Fruit fly (Drosophila melanogaster): ENCODE results near the gene sina.
A peak's percentile ranks its signal among the peaks of the same experiment; 100 is the strongest.

Gene sina

DNA sequence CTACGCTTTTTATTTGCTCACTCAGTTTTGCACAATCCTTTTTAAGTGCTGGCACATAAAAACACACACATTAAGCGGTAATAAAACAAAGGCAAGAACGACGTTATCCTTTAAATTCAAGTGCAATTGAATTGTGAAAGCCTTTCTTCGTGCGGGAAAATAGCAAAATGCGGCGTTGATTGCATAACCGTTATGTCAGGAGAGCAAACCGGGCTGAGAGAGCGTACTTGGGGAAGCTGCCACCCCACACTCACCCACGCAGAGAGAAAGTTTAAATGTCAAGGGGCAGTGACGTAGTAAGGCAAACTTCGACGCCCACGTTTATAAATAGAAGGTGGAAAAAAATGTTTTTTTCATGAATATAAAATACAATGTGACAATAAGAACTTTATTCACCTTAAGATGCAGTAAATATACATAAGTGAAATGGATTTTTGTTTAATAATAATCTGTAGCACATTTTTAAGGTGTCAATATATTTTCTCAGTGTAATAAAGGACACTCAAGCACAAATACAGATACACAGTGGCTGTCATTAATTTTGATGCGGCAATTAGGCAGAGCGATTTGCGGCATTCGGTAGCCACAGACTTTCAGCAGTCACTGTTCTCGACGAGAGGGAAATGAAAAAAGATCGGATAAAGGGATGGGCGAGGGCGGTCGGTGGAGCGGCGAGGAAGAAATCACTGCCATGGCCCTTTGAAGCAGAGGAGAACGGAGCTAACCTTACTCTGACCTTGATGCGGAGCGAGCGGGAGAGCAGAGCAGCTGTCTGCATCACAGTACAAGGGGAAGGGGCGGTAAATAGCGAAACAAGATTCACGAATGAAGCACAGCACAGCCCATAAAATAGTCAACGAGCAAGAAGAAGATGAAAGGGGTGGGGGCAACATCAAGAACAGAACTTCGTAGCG lies 47.5 kb upstream of the sina start (continued):
- TF ChIP-seq oc (tag; optimal IDR thresholded peaks at IDR 0.05) (no peak), CG7786 (GFP tag; optimal IDR thresholded peaks at IDR 0.05) (peak; percentile 37), run (tag; optimal IDR thresholded peaks at IDR 0.05) (no peak), ci (GFP tag; IDR thresholded peaks at IDR 0.05) (no peak), Med (GFP tag) (peak; percentile 72), CG12391 (tag; optimal IDR thresholded peaks at IDR 0.05) (peak; percentile 52), Dip2 (GFP tag; IDR thresholded peaks at IDR 0.05) (no peak), chn (GFP tag; optimal IDR thresholded peaks at IDR 0.05) (peak; percentile 37), Trl (optimal IDR thresholded peaks at IDR 0.05) (peak; percentile 33 to 44), Trl (GFP tag; optimal IDR thresholded peaks at IDR 0.05) (no peak), CG12155 (GFP tag; optimal IDR thresholded peaks at IDR 0.05) (no peak), MESR4 (GFP tag; optimal IDR thresholded peaks at IDR 0.05) (no peak), Mes4 (GFP tag; optimal IDR thresholded peaks at IDR 0.05) (peak; percentile 14), CG10979 (tag; optimal IDR thresholded peaks at IDR 0.05) (peak; percentile 60), Dek (tag; optimal IDR thresholded peaks at IDR 0.05) (peak; percentile 46), TFAM (GFP tag; optimal IDR thresholded peaks at IDR 0.05) (no peak), CG11398 (GFP tag; optimal IDR thresholded peaks at IDR 0.05) (no peak), CG2202 (tag; optimal IDR thresholded peaks at IDR 0.05) (peak; percentile 44), Pdp1 (GFP tag; optimal IDR thresholded peaks at IDR 0.05) (peak; percentile 41 to 94), pb (GFP tag; optimal IDR thresholded peaks at IDR 0.05) (peak; percentile 1), crp (GFP tag; optimal IDR thresholded peaks at IDR 0.05) (no peak), sd (tag; optimal IDR thresholded peaks at IDR 0.05) (no peak), rib (GFP tag; IDR thresholded peaks at IDR 0.05) (no peak; the same call in 1 of the 2 replicates), p53 (GFP tag; optimal IDR thresholded peaks at IDR 0.05) (no peak), CG2889 (GFP tag; IDR thresholded peaks at IDR 0.05) (no peak), gt (GFP tag; IDR thresholded peaks at IDR 0.05) (no peak), knrl (GFP tag; IDR thresholded peaks at IDR 0.05; ENCODE audit: partially characterized antibody) (no peak), wor (GFP tag; IDR thresholded peaks at IDR 0.05) (no peak), CG8359 (GFP tag; optimal IDR thresholded peaks at IDR 0.05; ENCODE audit: borderline replicate concordance) (no peak), ase (GFP tag; IDR thresholded peaks at IDR 0.05) (no peak), Jarid2 (GFP tag; optimal IDR thresholded peaks at IDR 0.05) (no peak), CG4854 (GFP tag; optimal IDR thresholded peaks at IDR 0.05) (no peak), BtbVII (GFP tag; optimal IDR thresholded peaks at IDR 0.05) (peak; percentile 54), hbn (GFP tag; IDR thresholded peaks at IDR 0.05; ENCODE audit: partially characterized antibody) (no peak), CG16779 (GFP tag; IDR thresholded peaks at IDR 0.05) (peak; percentile 39; the same call in 1 of the 2 replicates), CG4730 (GFP tag; IDR thresholded peaks at IDR 0.05) (no peak), grau (tag; optimal IDR thresholded peaks at IDR 0.05) (peak; percentile 66), HmgD (GFP tag; optimal IDR thresholded peaks at IDR 0.05) (no peak), Stat92E (GFP tag; optimal IDR thresholded peaks at IDR 0.05) (no peak), stc (GFP tag; IDR thresholded peaks at IDR 0.05) (peak; percentile 55), CG10543 (GFP tag; optimal IDR thresholded peaks at IDR 0.05) (no peak), CG2678 (tag; optimal IDR thresholded peaks at IDR 0.05) (peak; percentile 73), seq (GFP tag; IDR thresholded peaks at IDR 0.05) (no peak; the same call in 1 of the 2 replicates), chinmo (GFP tag; IDR thresholded peaks at IDR 0.05; ENCODE audit: partially characterized antibody) (peak; percentile 90; the same call in 3 of the 4 replicates), zen2 (GFP tag; IDR thresholded peaks at IDR 0.05; ENCODE audit: partially characterized antibody) (no peak), Hmx (GFP tag; optimal IDR thresholded peaks at IDR 0.05) (peak; percentile 22), GATAe (GFP tag; conservative IDR thresholded peaks at IDR 0.05) (no peak), Bgb (GFP tag; IDR thresholded peaks at IDR 0.05; ENCODE audit: partially characterized antibody) (no peak)
